Worm (Caenorhabditis elegans) whole organism, young adult: ENCODE measurements around the gene hlh-10.

Source experiments
- B0019.2 ChIP-seq: fragments of 200-800 bp; sonication (Bioruptor generic); conservative IDR thresholded peaks from 2 replicates; pipeline ENCODE4 v1.3.6; 2022; ENCODE audit warnings: missing genetic modification reagents, missing genetic modification characterization, missing compliant biosample characterization
- B0336.3 ChIP-seq: fragments of 200-800 bp; sonication (Bioruptor generic); IDR thresholded peaks from 2 replicates; pipeline ENCODE4 v1.3.6; 2022; ENCODE audit warnings: missing genetic modification characterization, missing compliant biosample characterization
- C06A6.2 ChIP-seq: fragments of 200-800 bp; sonication (Bioruptor generic); conservative IDR thresholded peaks from 2 replicates; pipeline ENCODE4 v1.3.6; 2022; ENCODE audit warnings: missing genetic modification characterization, missing compliant biosample characterization
- F10E7.11 ChIP-seq: sonication (generic microtip); optimal IDR thresholded peaks from 2 replicates; lab custom pipeline; 2017; ENCODE audit warnings: mild to moderate bottlenecking, missing genetic modification characterization, moderate library complexity, missing compliant biosample characterization
- F33H1.4 ChIP-seq: fragments of 200-800 bp; sonication (Bioruptor generic); IDR thresholded peaks from 2 replicates; pipeline ENCODE4 v1.3.6; 2022; ENCODE audit warnings: missing genetic modification reagents, missing genetic modification characterization, missing compliant biosample characterization
- F37B4.10 ChIP-seq: fragments of 200-800 bp; sonication (Bioruptor generic); IDR thresholded peaks from 2 replicates; pipeline ENCODE4 v1.3.6; 2022; ENCODE audit warnings: missing genetic modification characterization, missing compliant biosample characterization
- F39B2.1 ChIP-seq: fragments of 200-800 bp; sonication (Bioruptor generic); IDR thresholded peaks from 2 replicates; pipeline ENCODE4 v1.3.6; 2022; ENCODE audit warnings: missing genetic modification reagents, missing genetic modification characterization, missing compliant biosample characterization
- F49E8.2 ChIP-seq: sonication (generic microtip); optimal IDR thresholded peaks from 3 replicates; lab custom pipeline; 2017; ENCODE audit warnings: missing genetic modification characterization, mild to moderate bottlenecking, missing compliant biosample characterization, antibody characterized with exemption, moderate library complexity; ENCODE audit not compliant: insufficient read depth
- Y53F4B.3 ChIP-seq: fragments of 200-800 bp; sonication (Bioruptor generic); IDR thresholded peaks from 2 replicates; pipeline ENCODE4 v1.3.6; 2022; ENCODE audit warnings: missing genetic modification reagents, missing genetic modification characterization, missing compliant biosample characterization
- Y67H2A.10 ChIP-seq: fragments of 200-800 bp; sonication (Bioruptor generic); conservative IDR thresholded peaks from 2 replicates; pipeline ENCODE4 v1.3.6; 2022; ENCODE audit warnings: missing genetic modification reagents, missing genetic modification characterization, missing compliant biosample characterization
- Y95B8A.8 ChIP-seq: fragments of 200-800 bp; sonication (Bioruptor generic); IDR thresholded peaks from 2 replicates; pipeline ENCODE4 v1.3.6; 2022; ENCODE audit warnings: missing genetic modification reagents, missing genetic modification characterization, missing compliant biosample characterization
- ZK185.1 ChIP-seq: sonication (generic microtip); optimal IDR thresholded peaks from 2 replicates; lab custom pipeline; 2016; ENCODE audit warnings: mild to moderate bottlenecking, missing genetic modification characterization, missing compliant biosample characterization; ENCODE audit not compliant: poor library complexity, severe bottlenecking
- ama-1 ChIP-seq, 3 experiments: fragments of 150-350 bp in 1 of 3; sonication (generic microtip) in 2 of 3; optimal IDR thresholded peaks; 2 replicates each; lab custom pipeline; 2014 to 2018; ENCODE audit warnings: missing biosample characterization in 2 of 3, missing genetic modification characterization in 2 of 3, missing genetic modification reagents in 2 of 3
- aptf-2 ChIP-seq: fragments of 200-800 bp; sonication (Bioruptor generic); conservative IDR thresholded peaks from 2 replicates; pipeline ENCODE4 v1.3.6; 2022; ENCODE audit warnings: missing genetic modification reagents, missing genetic modification characterization, missing compliant biosample characterization
- atf-7 ChIP-seq: sonication (generic microtip); optimal IDR thresholded peaks from 2 replicates; lab custom pipeline; 2017; ENCODE audit warnings: mild to moderate bottlenecking, missing genetic modification characterization, missing compliant biosample characterization
- attf-3 ChIP-seq: fragments of 200-800 bp; sonication (Bioruptor generic); conservative IDR thresholded peaks from 2 replicates; pipeline ENCODE4 v1.3.6; 2022; ENCODE audit warnings: missing genetic modification reagents, missing genetic modification characterization, missing compliant biosample characterization
- attf-5 ChIP-seq: fragments of 200-800 bp; sonication (Bioruptor generic); optimal IDR thresholded peaks from 2 replicates; lab custom pipeline; 2018; ENCODE audit warnings: mild to moderate bottlenecking, missing genetic modification characterization, missing compliant biosample characterization
- ceh-100 ChIP-seq: fragments of 200-800 bp; sonication (Bioruptor generic); IDR thresholded peaks from 2 replicates; pipeline ENCODE4 v1.3.6; 2022; ENCODE audit warnings: missing genetic modification reagents, missing genetic modification characterization, missing compliant biosample characterization
- ceh-40 ChIP-seq: fragments of 200-800 bp; sonication (Bioruptor generic); IDR thresholded peaks from 2 replicates; pipeline ENCODE4 v1.3.6; 2022; ENCODE audit warnings: missing genetic modification characterization, missing compliant biosample characterization
- chd-7 ChIP-seq: sonication (generic microtip); optimal IDR thresholded peaks from 2 replicates; lab custom pipeline; 2016; ENCODE audit warnings: mild to moderate bottlenecking, missing genetic modification characterization, moderate library complexity, missing compliant biosample characterization
- ekl-4 ChIP-seq: fragments of 200-800 bp; sonication (Bioruptor generic); IDR thresholded peaks from 2 replicates; pipeline ENCODE4 v1.3.6; 2022; ENCODE audit warnings: missing genetic modification reagents, missing genetic modification characterization, missing compliant biosample characterization
- ets-4 ChIP-seq: fragments of 200-800 bp; sonication (Bioruptor generic); optimal IDR thresholded peaks from 2 replicates; lab custom pipeline; 2018; ENCODE audit warnings: mild to moderate bottlenecking, missing genetic modification characterization, missing compliant biosample characterization
- hmg-20 ChIP-seq: fragments of 200-800 bp; sonication (Bioruptor generic); IDR thresholded peaks from 2 replicates; pipeline ENCODE4 v1.3.6; 2022; ENCODE audit warnings: missing genetic modification reagents, missing genetic modification characterization, missing compliant biosample characterization
- lin-54 ChIP-seq: fragments of 200-800 bp; sonication (Bioruptor generic); optimal IDR thresholded peaks from 2 replicates; lab custom pipeline; 2018; ENCODE audit warnings: mild to moderate bottlenecking, missing genetic modification characterization, missing compliant biosample characterization
- madf-3 ChIP-seq: fragments of 200-800 bp; sonication (Bioruptor generic); IDR thresholded peaks from 2 replicates; pipeline ENCODE4 v1.3.6; 2022; ENCODE audit warnings: missing genetic modification reagents, missing genetic modification characterization, missing compliant biosample characterization
- madf-6 ChIP-seq: fragments of 200-800 bp; sonication (Bioruptor generic); IDR thresholded peaks from 2 replicates; pipeline ENCODE4 v1.3.6; 2022; ENCODE audit warnings: missing genetic modification reagents, missing genetic modification characterization, missing compliant biosample characterization
- mxl-1 ChIP-seq: sonication (generic microtip); optimal IDR thresholded peaks from 2 replicates; lab custom pipeline; 2016; ENCODE audit warnings: missing genetic modification characterization, missing compliant biosample characterization
- nfya-1 ChIP-seq: sonication (generic microtip); optimal IDR thresholded peaks from 2 replicates; lab custom pipeline; 2017; ENCODE audit warnings: antibody characterized with exemption, missing compliant biosample characterization, missing genetic modification characterization, borderline replicate concordance; ENCODE audit not compliant: insufficient read depth
- nfya-2 ChIP-seq: fragments of 200-800 bp; sonication (Bioruptor generic); IDR thresholded peaks from 2 replicates; pipeline ENCODE4 v1.3.6; 2022; ENCODE audit warnings: missing genetic modification reagents, missing genetic modification characterization, missing compliant biosample characterization
- nfyb-1 ChIP-seq: fragments of 200-800 bp; sonication (Bioruptor generic); IDR thresholded peaks from 2 replicates; pipeline ENCODE4 v1.3.6; 2022; ENCODE audit warnings: missing genetic modification reagents, missing genetic modification characterization, missing compliant biosample characterization
- nhr-120 ChIP-seq: fragments of 200-800 bp; sonication (Bioruptor generic); IDR thresholded peaks from 2 replicates; pipeline ENCODE4 v1.3.6; 2022; ENCODE audit warnings: missing genetic modification characterization, missing compliant biosample characterization
- nhr-27 ChIP-seq: fragments of 200-800 bp; sonication (Bioruptor generic); optimal IDR thresholded peaks from 2 replicates; lab custom pipeline; 2018; ENCODE audit warnings: mild to moderate bottlenecking, missing genetic modification characterization, moderate library complexity, missing compliant biosample characterization
- nhr-80 ChIP-seq: sonication (generic microtip); optimal IDR thresholded peaks from 2 replicates; lab custom pipeline; 2016; ENCODE audit warnings: missing genetic modification characterization, missing compliant biosample characterization
- nhr-90 ChIP-seq: sonication (generic microtip); optimal IDR thresholded peaks from 2 replicates; lab custom pipeline; 2016; ENCODE audit warnings: missing genotype, mild to moderate bottlenecking, missing genetic modification characterization, missing compliant biosample characterization
- rcor-1 ChIP-seq: fragments of 200-800 bp; sonication (Bioruptor generic); IDR thresholded peaks from 2 replicates; pipeline ENCODE4 v1.3.6; 2022; ENCODE audit warnings: missing genetic modification reagents, missing genetic modification characterization, missing compliant biosample characterization
- sea-2 ChIP-seq: fragments of 200-800 bp; sonication (Bioruptor generic); IDR thresholded peaks from 2 replicates; pipeline ENCODE4 v1.3.6; 2022; ENCODE audit warnings: missing genetic modification characterization, missing compliant biosample characterization
- snpc-1.1 ChIP-seq: sonication (generic microtip); optimal IDR thresholded peaks from 2 replicates; lab custom pipeline; 2017; ENCODE audit warnings: missing genetic modification characterization, mild to moderate bottlenecking, missing compliant biosample characterization, antibody characterized with exemption, moderate library complexity, missing genotype, missing genetic modification reagents; ENCODE audit not compliant: insufficient read depth
- snpc-1.3 ChIP-seq: sonication (generic microtip); optimal IDR thresholded peaks from 2 replicates; lab custom pipeline; 2017; ENCODE audit warnings: missing genetic modification characterization, mild to moderate bottlenecking, missing compliant biosample characterization, antibody characterized with exemption, moderate library complexity, missing genotype, missing genetic modification reagents; ENCODE audit not compliant: insufficient read depth
- snpc-4 ChIP-seq, 5 experiments: fragments of 150-350 bp in 1 of 5; sonication (generic microtip) in 4 of 5; optimal IDR thresholded peaks; 2 replicates each; lab custom pipeline; 2014 to 2018; ENCODE audit warnings: missing genetic modification characterization in 5 of 5, missing biosample characterization in 3 of 5, antibody characterized with exemption in 2 of 5, mild to moderate bottlenecking in 2 of 5, missing compliant biosample characterization in 2 of 5, missing genotype in 2 of 5, moderate library complexity in 2 of 5, missing genetic modification reagents in 1 of 5
- somi-1 ChIP-seq: fragments of 200-800 bp; sonication (Bioruptor generic); optimal IDR thresholded peaks from 2 replicates; lab custom pipeline; 2018; ENCODE audit warnings: mild to moderate bottlenecking, missing genetic modification characterization, missing compliant biosample characterization
- tlf-1 ChIP-seq: fragments of 200-800 bp; sonication (Bioruptor generic); optimal IDR thresholded peaks from 2 replicates; lab custom pipeline; 2018; ENCODE audit warnings: mild to moderate bottlenecking, missing genetic modification characterization, missing compliant biosample characterization
- unc-130 ChIP-seq: sonication (generic microtip); optimal IDR thresholded peaks from 2 replicates; lab custom pipeline; 2016; ENCODE audit warnings: missing genetic modification reagents, missing genetic modification characterization, missing compliant biosample characterization
- xnd-1 ChIP-seq: sonication (generic microtip); optimal IDR thresholded peaks from 2 replicates; lab custom pipeline; 2016; ENCODE audit warnings: missing genotype, missing genetic modification reagents, missing genetic modification characterization, missing compliant biosample characterization
- ztf-18 ChIP-seq: sonication (generic microtip); optimal IDR thresholded peaks from 2 replicates; lab custom pipeline; 2016; ENCODE audit warnings: missing genotype, mild to moderate bottlenecking, missing genetic modification characterization, missing compliant biosample characterization

The hlh-10 gene

ce11 chrV:9321185-9321584, 39.2 kb upstream of the hlh-10 start, which contains the start of gene F44A2.7:
F44A2.7 (plus strand) TSS chrV:9321485.
- TF ChIP-seq F37B4.10 (GFP tag; lab: Robert Waterston, UW) (no peak), nhr-80 (peak; percentile 33)

ce11 chrV:9318046-9318445, 36.0 kb upstream of the hlh-10 start, which contains the start of gene kvs-3:
kvs-3 (plus strand) TSS chrV:9318311.
- TF ChIP-seq Y53F4B.3 (GFP tag; lab: Robert Waterston, UW) (peak; percentile 69; the same call in 1 of the 2 replicates), nhr-27 (tag; lab: Kevin White, UChicago) (peak; percentile 68), nhr-90 (tag; lab: Kevin White, UChicago) (peak; percentile 94), attf-3 (GFP tag; lab: Robert Waterston, UW) (peak; percentile 40; the same call in 1 of the 2 replicates), nfyb-1 (GFP tag; lab: Robert Waterston, UW) (peak; percentile 92), ZK185.1 (tag; lab: Kevin White, UChicago) (peak; percentile 80), nfya-2 (GFP tag; lab: Robert Waterston, UW) (no peak), Y67H2A.10 (GFP tag; lab: Robert Waterston, UW) (peak; percentile 50; the same call in 1 of the 2 replicates), xnd-1 (tag; lab: Kevin White, UChicago) (no peak), ekl-4 (GFP tag; lab: Robert Waterston, UW) (peak; percentile 67; the same call in 1 of the 2 replicates), ceh-40 (peak; percentile 90), sea-2 (GFP tag; lab: Robert Waterston, UW) (0 out of 2 replicates have a peak, but pooled peaks have one; percentile 70), C06A6.2 (peak; percentile 63), madf-6 (GFP tag; lab: Robert Waterston, UW) (no peak; the same call in 1 of the 2 replicates), somi-1 (GFP tag; lab: Kevin White, UChicago) (peak; percentile 37), ama-1 (optimal IDR thresholded peaks at IDR 0.05; lab: Kevin White, UChicago) (no peak), ama-1 (GFP tag; optimal IDR thresholded peaks at IDR 0.05; lab: Kevin White, UChicago) (peak; percentile 67 to 68), unc-130 (GFP tag; lab: Kevin White, UChicago) (peak; percentile 44), aptf-2 (GFP tag; lab: Robert Waterston, UW) (no peak), mxl-1 (peak; percentile 73), chd-7 (peak; percentile 88), snpc-4 (GFP tag; optimal IDR thresholded peaks at IDR 0.05; lab: Kevin White, UChicago) (peak; percentile 70), snpc-4 (tag; optimal IDR thresholded peaks at IDR 0.05; lab: Kevin White, UChicago) (peak in 1 of 4 experiments; percentile 62), snpc-1.3 (peak; percentile 87), F37B4.10 (GFP tag; lab: Robert Waterston, UW) (no peak), rcor-1 (GFP tag; lab: Robert Waterston, UW) (peak; percentile 84), nfya-1 (no peak), B0019.2 (peak; percentile 49; the same call in 1 of the 2 replicates), nhr-80 (no peak), atf-7 (tag; lab: Kevin White, UChicago) (peak; percentile 51), F33H1.4 (GFP tag; lab: Robert Waterston, UW) (no peak), ceh-100 (GFP tag; lab: Robert Waterston, UW) (peak; percentile 63), Y95B8A.8 (GFP tag; lab: Robert Waterston, UW) (0 out of 2 replicates have a peak, but pooled peaks have one; percentile 8), ets-4 (peak; percentile 37), attf-5 (GFP tag; lab: Kevin White, UChicago) (peak; percentile 79), F10E7.11 (tag; lab: Kevin White, UChicago) (peak; percentile 72), lin-54 (peak; percentile 71), F39B2.1 (peak; percentile 90; the same call in 1 of the 2 replicates), F49E8.2 (tag; lab: Kevin White, UChicago) (peak; percentile 61), madf-3 (GFP tag; lab: Robert Waterston, UW) (peak; percentile 78), nhr-120 (GFP tag; lab: Robert Waterston, UW) (peak; percentile 92; the same call in 1 of the 2 replicates), B0336.3 (GFP tag; lab: Robert Waterston, UW) (no peak), snpc-1.1 (tag; lab: Kevin White, UChicago) (peak; percentile 55), tlf-1 (GFP tag; lab: Kevin White, UChicago) (no peak), hmg-20 (0 out of 2 replicates have a peak, but pooled peaks have one; percentile 39), ztf-18 (tag; lab: Kevin White, UChicago) (peak; percentile 84)
